Fruit fly (Drosophila melanogaster): ENCODE measurements around the gene FarO.

The FarO gene

dm6 chrX:2222181-2222790 lies 18.6 kb upstream of the FarO start, which contains the start of gene Vinc (continued):
- peak; percentile 68; the same call in 2 of the 3 replicates for TF ChIP-seq H15 (GFP tag; IDR thresholded peaks at IDR 0.05)
- TF ChIP-seq tx (GFP tag; optimal IDR thresholded peaks at IDR 0.05): peak; percentile 73
- peak; percentile 83 for TF ChIP-seq shn (GFP tag; optimal IDR thresholded peaks at IDR 0.05)
- TF ChIP-seq CG6272 (GFP tag; IDR thresholded peaks at IDR 0.05): peak; percentile 80
- TF ChIP-seq CG1233 (GFP tag; optimal IDR thresholded peaks at IDR 0.05): peak; percentile 90
- peak; percentile 87 for TF ChIP-seq scrt (GFP tag; optimal IDR thresholded peaks at IDR 0.05)
- peak; percentile 85 for TF ChIP-seq D19A (tag; optimal IDR thresholded peaks at IDR 0.05)
- peak; percentile 67 for TF ChIP-seq CG12942 (GFP tag; optimal IDR thresholded peaks at IDR 0.05)
- TF ChIP-seq CG30020 (tag; optimal IDR thresholded peaks at IDR 0.05): peak; percentile 68
- peak; percentile 75 for TF ChIP-seq croc (GFP tag; conservative IDR thresholded peaks at IDR 0.05)
- TF ChIP-seq CG42726 (GFP tag; IDR thresholded peaks at IDR 0.05; ENCODE audit: partially characterized antibody): no peak
- TF ChIP-seq sim (GFP tag; IDR thresholded peaks at IDR 0.05): no peak; the same call in 1 of the 2 replicates
- TF ChIP-seq fru (optimal IDR thresholded peaks at IDR 0.05): no peak
- peak; percentile 77 for TF ChIP-seq CG8281 (tag; optimal IDR thresholded peaks at IDR 0.05)
- TF ChIP-seq Doc2 (GFP tag; IDR thresholded peaks at IDR 0.05): no peak
- TF ChIP-seq CG11456 (GFP tag; IDR thresholded peaks at IDR 0.05): peak; percentile 87
- peak; percentile 91 for TF ChIP-seq Xrp1 (GFP tag; IDR thresholded peaks at IDR 0.05)
- peak; percentile 54 for TF ChIP-seq HmgD (GFP tag; optimal IDR thresholded peaks at IDR 0.05)
- peak; percentile 82 for TF ChIP-seq sob (GFP tag; IDR thresholded peaks at IDR 0.05)
- peak; percentile 85 for TF ChIP-seq tin (GFP tag; optimal IDR thresholded peaks at IDR 0.05)
- TF ChIP-seq mam (GFP tag; optimal IDR thresholded peaks at IDR 0.05): peak; percentile 93
- TF ChIP-seq CG17186 (GFP tag; optimal IDR thresholded peaks at IDR 0.05): peak; percentile 7
- no peak for TF ChIP-seq inv (GFP tag; IDR thresholded peaks at IDR 0.05; ENCODE audit: partially characterized antibody)
- TF ChIP-seq CG9876 (GFP tag; optimal IDR thresholded peaks at IDR 0.05): peak; percentile 34
- peak; percentile 47 for TF ChIP-seq bab2 (GFP tag; optimal IDR thresholded peaks at IDR 0.05)
- TF ChIP-seq gem (tag; optimal IDR thresholded peaks at IDR 0.05): no peak
- TF ChIP-seq CG12659 (GFP tag; optimal IDR thresholded peaks at IDR 0.05): peak; percentile 82
- peak; percentile 49 for TF ChIP-seq CG13123 (GFP tag; optimal IDR thresholded peaks at IDR 0.05)
- TF ChIP-seq twi (tag; optimal IDR thresholded peaks at IDR 0.05): peak; percentile 48
- 0 out of 3 replicates have a peak, but pooled peaks have one; percentile 30 for TF ChIP-seq C15 (GFP tag; IDR thresholded peaks at IDR 0.05)
- TF ChIP-seq unpg (GFP tag; optimal IDR thresholded peaks at IDR 0.05): peak; percentile 73
- TF ChIP-seq CG10366 (GFP tag; IDR thresholded peaks at IDR 0.05): peak; percentile 54
- peak; percentile 93 for TF ChIP-seq CG7839 (tag; optimal IDR thresholded peaks at IDR 0.05)
- TF ChIP-seq NC2β (GFP tag; optimal IDR thresholded peaks at IDR 0.05): peak; percentile 29
- TF ChIP-seq CG4328 (GFP tag; optimal IDR thresholded peaks at IDR 0.05): peak; percentile 92
- TF ChIP-seq CG12299 (tag; optimal IDR thresholded peaks at IDR 0.05): peak; percentile 77
- peak; percentile 44; the same call in 1 of the 2 replicates for TF ChIP-seq wor (GFP tag; IDR thresholded peaks at IDR 0.05)
- TF ChIP-seq CG17359 (tag; optimal IDR thresholded peaks at IDR 0.05): peak; percentile 90
- peak; percentile 91 for TF ChIP-seq CG13624 (GFP tag; optimal IDR thresholded peaks at IDR 0.05)
- TF ChIP-seq bsh (GFP tag; optimal IDR thresholded peaks at IDR 0.05): peak; percentile 65 to 73
- TF ChIP-seq sc (optimal IDR thresholded peaks at IDR 0.05): no peak
- TF ChIP-seq sc (GFP tag; optimal IDR thresholded peaks at IDR 0.05): peak; percentile 59
- TF ChIP-seq CG9932 (GFP tag; IDR thresholded peaks at IDR 0.05): peak; percentile 90
- peak; percentile 67 for TF ChIP-seq Atf-2 (GFP tag; optimal IDR thresholded peaks at IDR 0.05)
- TF ChIP-seq HHEX (GFP tag; optimal IDR thresholded peaks at IDR 0.05): peak; percentile 90
- TF ChIP-seq Vsx1 (GFP tag; optimal IDR thresholded peaks at IDR 0.05): no peak
- TF ChIP-seq nmo (GFP tag; optimal IDR thresholded peaks at IDR 0.05): peak; percentile 91
- peak; percentile 59 for TF ChIP-seq CG16863 (GFP tag; optimal IDR thresholded peaks at IDR 0.05)
- TF ChIP-seq pfk (GFP tag; optimal IDR thresholded peaks at IDR 0.05): no peak
- TF ChIP-seq odd (GFP tag; optimal IDR thresholded peaks at IDR 0.05): no peak
- TF ChIP-seq Six4 (GFP tag; optimal IDR thresholded peaks at IDR 0.05): peak; percentile 81
